Worm (Caenorhabditis elegans) whole organism, L2 larva: ENCODE results near the gene Y67D8C.6.

Experiments used
- aly-2 ChIP-seq: fragments of 150-350 bp; optimal IDR thresholded peaks from 2 replicates; lab custom pipeline; 2014; ENCODE audit warnings: missing biosample characterization, missing genetic modification characterization
- lin-13 ChIP-seq: fragments of 150-350 bp; optimal IDR thresholded peaks from 2 replicates; lab custom pipeline; 2014; ENCODE audit warnings: missing biosample characterization, missing genetic modification reagents, missing genetic modification characterization
- mdl-1 ChIP-seq, 2 experiments: fragments of 150-350 bp in 1 of 2; sonication (generic microtip) in 1 of 2; optimal IDR thresholded peaks; 2 replicates each; lab custom pipeline; 2017; ENCODE audit warnings: missing biosample characterization in 2 of 2, missing genetic modification characterization in 2 of 2
- nhr-237 ChIP-seq: fragments of 150-350 bp; optimal IDR thresholded peaks from 2 replicates; lab custom pipeline; 2014; ENCODE audit warnings: missing biosample characterization, missing genetic modification characterization
- nhr-77 ChIP-seq: fragments of 150-350 bp; optimal IDR thresholded peaks from 2 replicates; lab custom pipeline; 2014; ENCODE audit warnings: missing biosample characterization, missing genetic modification characterization
- snpc-4 ChIP-seq: fragments of 150-350 bp; optimal IDR thresholded peaks from 2 replicates; lab custom pipeline; 2014; ENCODE audit warnings: missing biosample characterization, missing genetic modification characterization
- ztf-11 ChIP-seq: sonication (generic microtip); optimal IDR thresholded peaks from 2 replicates; lab custom pipeline; 2017; ENCODE audit warnings: missing biosample characterization, missing genetic modification characterization

ce11 chrIV:3069619-3070260, 6.6 kb upstream of the Y67D8C.6 start, which contains the start of gene cpg-9:
- TF ChIP-seq nhr-237 (tag; lab: Kevin White, UChicago) (no peak), ztf-11 (no peak), lin-13 (no peak), aly-2 (tag; lab: Kevin White, UChicago) (no peak), mdl-1 (tag; optimal IDR thresholded peaks at IDR 0.05; lab: Kevin White, UChicago) (no peak), nhr-77 (tag; lab: Kevin White, UChicago) (no peak), snpc-4 (no peak)
